Fruit fly (Drosophila melanogaster) Kc167 (cell line): Measurements from ENCODE around the gene mRpL45.

Experiments
- Myc ChIP-seq: fragments of >200 bp; optimal IDR thresholded peaks from 2 replicates; lab custom pipeline; 2017; ENCODE audit warnings: missing external identifiers
- insv ChIP-seq: fragments of >200 bp; optimal IDR thresholded peaks from 3 replicates; lab custom pipeline; 2018; ENCODE audit warnings: missing external identifiers

- TF ChIP-seq insv, result no peak
- no peak for TF ChIP-seq Myc (lab: Kevin White, UChicago)
Observed at dm6 chr3R:22576979-22577378, 41.3 kb upstream of the mRpL45 start.
